Fruit fly (Drosophila melanogaster): Measurements from ENCODE around the gene CG10300.

CG10300 gene

dm6 chr3R:23679911-23680336 is 31.4 kb upstream of the CG10300 start, which contains the start of gene eIF3d1:
TSS of gene eIF3d1 (plus strand) at chr3R:23680039.
- TF ChIP-seq gl (tag; optimal IDR thresholded peaks at IDR 0.05) (no peak), Ets98B (GFP tag; IDR thresholded peaks at IDR 0.05) (no peak), CG14655 (GFP tag; optimal IDR thresholded peaks at IDR 0.05) (no peak), fd96Ca (GFP tag; IDR thresholded peaks at IDR 0.05) (no peak), Snoo (tag; optimal IDR thresholded peaks at IDR 0.05) (no peak), CG17806 (tag; optimal IDR thresholded peaks at IDR 0.05) (no peak)

- TF ChIP-seq CG13204 (GFP tag; optimal IDR thresholded peaks at IDR 0.05) (no peak), CG4496 (GFP tag; IDR thresholded peaks at IDR 0.05) (no peak), Snoo (tag; optimal IDR thresholded peaks at IDR 0.05) (no peak), CG9948 (tag; optimal IDR thresholded peaks at IDR 0.05) (no peak), EcR (GFP tag; optimal IDR thresholded peaks at IDR 0.05) (no peak), CG10348 (GFP tag; IDR thresholded peaks at IDR 0.05) (no peak), CG17806 (tag; optimal IDR thresholded peaks at IDR 0.05) (no peak), Ets98B (GFP tag; IDR thresholded peaks at IDR 0.05) (no peak), D1 (tag; optimal IDR thresholded peaks at IDR 0.05) (no peak)
Observed at dm6 chr3R:23682203-23682602, 29.1 kb upstream of the CG10300 start, which contains the start of gene CG16710. TSS of gene CG16710 (plus strand) at chr3R:23682503.

dm6 chr3R:23683757-23684156 is 27.6 kb upstream of the CG10300 start, which contains the start of gene CG18754:
TSS of gene CG18754 (plus strand) at chr3R:23684057.
- TF ChIP-seq CG8301 (tag; optimal IDR thresholded peaks at IDR 0.05) (no peak), CG8159 (tag; optimal IDR thresholded peaks at IDR 0.05) (no peak), CG15710 (tag; optimal IDR thresholded peaks at IDR 0.05) (no peak), fd96Ca (GFP tag; IDR thresholded peaks at IDR 0.05) (no peak), CG13204 (GFP tag; optimal IDR thresholded peaks at IDR 0.05) (no peak), D1 (tag; optimal IDR thresholded peaks at IDR 0.05) (no peak), Snoo (tag; optimal IDR thresholded peaks at IDR 0.05) (no peak), CG12605 (GFP tag; IDR thresholded peaks at IDR 0.05) (no peak), Pif1B (GFP tag; optimal IDR thresholded peaks at IDR 0.05) (no peak), Ets98B (GFP tag; IDR thresholded peaks at IDR 0.05) (no peak), CG4496 (GFP tag; IDR thresholded peaks at IDR 0.05) (no peak), gl (tag; optimal IDR thresholded peaks at IDR 0.05) (no peak), CG9948 (tag; optimal IDR thresholded peaks at IDR 0.05) (no peak), CG14655 (GFP tag; optimal IDR thresholded peaks at IDR 0.05) (no peak), CG17806 (tag; optimal IDR thresholded peaks at IDR 0.05) (no peak), CG10348 (GFP tag; IDR thresholded peaks at IDR 0.05) (no peak)

dm6 chr3R:23685955-23686354 is 25.4 kb upstream of the CG10300 start, which contains the start of gene SPE:
TSS of gene SPE (plus strand) at chr3R:23686255.
- TF ChIP-seq D1 (tag; optimal IDR thresholded peaks at IDR 0.05) (no peak), CG15710 (tag; optimal IDR thresholded peaks at IDR 0.05) (no peak), Pif1A (GFP tag; optimal IDR thresholded peaks at IDR 0.05) (no peak), CG14655 (GFP tag; optimal IDR thresholded peaks at IDR 0.05) (no peak), Pif1B (GFP tag; optimal IDR thresholded peaks at IDR 0.05) (no peak), rn (GFP tag; IDR thresholded peaks at IDR 0.05) (no peak), CG4496 (GFP tag; IDR thresholded peaks at IDR 0.05) (no peak), gl (tag; optimal IDR thresholded peaks at IDR 0.05) (no peak), CG8301 (tag; optimal IDR thresholded peaks at IDR 0.05) (no peak), CG8159 (tag; optimal IDR thresholded peaks at IDR 0.05) (no peak), CG17806 (tag; optimal IDR thresholded peaks at IDR 0.05) (no peak), CG12605 (GFP tag; IDR thresholded peaks at IDR 0.05) (no peak), Snoo (tag; optimal IDR thresholded peaks at IDR 0.05) (no peak), CG9948 (tag; optimal IDR thresholded peaks at IDR 0.05) (no peak)

dm6 chr3R:23686924-23687323 is 24.4 kb upstream of the CG10300 start:
- TF ChIP-seq CG10348 (GFP tag; IDR thresholded peaks at IDR 0.05) = no peak
- no peak for TF ChIP-seq CG15710 (tag; optimal IDR thresholded peaks at IDR 0.05)
- TF ChIP-seq EcR (GFP tag; optimal IDR thresholded peaks at IDR 0.05) = no peak
- TF ChIP-seq Pif1A (GFP tag; optimal IDR thresholded peaks at IDR 0.05) = no peak
- TF ChIP-seq CG8159 (tag; optimal IDR thresholded peaks at IDR 0.05) = no peak

- TF ChIP-seq fd96Ca (GFP tag; IDR thresholded peaks at IDR 0.05) (no peak), Ets98B (GFP tag; IDR thresholded peaks at IDR 0.05) (no peak), EcR (GFP tag; optimal IDR thresholded peaks at IDR 0.05) (no peak)
Observed at dm6 chr3R:23694579-23695033, 16.7 kb upstream of the CG10300 start, which contains the start of gene CG10254. TSS of gene CG10254 (minus strand) at chr3R:23694983.

- TF ChIP-seq CG12605 (GFP tag; IDR thresholded peaks at IDR 0.05) (no peak), CG10348 (GFP tag; IDR thresholded peaks at IDR 0.05) (no peak)
Observed at dm6 chr3R:23696145-23696544, 15.2 kb upstream of the CG10300 start, which contains the start of gene CG10252. TSS of gene CG10252 (minus strand) at chr3R:23696245.

- peak; percentile 70 for TF ChIP-seq CG12605 (GFP tag; IDR thresholded peaks at IDR 0.05)
- TF ChIP-seq gl (tag; optimal IDR thresholded peaks at IDR 0.05) = no peak
Observed at dm6 chr3R:23698835-23699234, 12.5 kb upstream of the CG10300 start, which contains the start of gene prt. TSS of gene prt (minus strand) at chr3R:23699027.

All from whole organism, pupa.